Worm (Caenorhabditis elegans): ENCODE measurements around the gene E02H1.5.

The E02H1.5 gene

ce11 chrII:9603419-9603818 lies 8.4 kb downstream of the E02H1.5 start (continued):
- TF ChIP-seq madf-9 (GFP tag; conservative IDR thresholded peaks at IDR 0.05) (no peak), lin-39 (tag; optimal IDR thresholded peaks at IDR 0.05) (peak; percentile 42), nhr-77 (tag; optimal IDR thresholded peaks at IDR 0.05) (peak; percentile 94), ZK546.5 (tag; optimal IDR thresholded peaks at IDR 0.05) (no peak), F49E8.2 (tag; optimal IDR thresholded peaks at IDR 0.05; ENCODE audit: borderline replicate concordance) (no peak), dve-1 (tag; optimal IDR thresholded peaks at IDR 0.05; ENCODE audit: insufficient read depth) (peak; percentile 99), nhr-11 (tag; optimal IDR thresholded peaks at IDR 0.05) (peak; percentile 100), F37D6.2 (tag; optimal IDR thresholded peaks at IDR 0.05) (peak; percentile 42), nhr-28 (tag; optimal IDR thresholded peaks at IDR 0.05) (peak; percentile 99), ceh-28 (tag; optimal IDR thresholded peaks at IDR 0.05) (no peak), hlh-11 (tag; optimal IDR thresholded peaks at IDR 0.05) (peak; percentile 99), gei-8 (GFP tag; optimal IDR thresholded peaks at IDR 0.05) (peak; percentile 91), zip-11 (GFP tag; IDR thresholded peaks at IDR 0.05) (no peak), saeg-2 (GFP tag; IDR thresholded peaks at IDR 0.05) (peak; percentile 74; the same call in 1 of the 2 replicates), ceh-82 (tag; optimal IDR thresholded peaks at IDR 0.05) (no peak), ztf-7 (tag; optimal IDR thresholded peaks at IDR 0.05) (peak; percentile 43), hif-1 (tag; optimal IDR thresholded peaks at IDR 0.05) (peak; percentile 75 to 96), unc-62 (GFP tag; optimal IDR thresholded peaks at IDR 0.05 in 1 of 2) (peak in 1 of 2 experiments; percentile 100), unc-62 (tag; optimal IDR thresholded peaks at IDR 0.05) (no peak), nhr-41 (GFP tag; IDR thresholded peaks at IDR 0.05) (no peak), Y75B8A.6 (GFP tag; IDR thresholded peaks at IDR 0.05) (0 out of 2 replicates have a peak, but pooled peaks have one; percentile 16), cey-2 (tag; optimal IDR thresholded peaks at IDR 0.05; ENCODE audit: borderline replicate concordance, insufficient read depth) (peak; percentile 79), lsy-2 (tag; optimal IDR thresholded peaks at IDR 0.05) (peak; percentile 74 to 93), ceh-32 (tag; optimal IDR thresholded peaks at IDR 0.05; ENCODE audit: poor library complexity) (no peak), nhr-48 (tag; optimal IDR thresholded peaks at IDR 0.05) (peak; percentile 97), daf-19 (GFP tag; conservative IDR thresholded peaks at IDR 0.05) (no peak), ceh-44 (GFP tag; IDR thresholded peaks at IDR 0.05) (no peak), lin-13 (GFP tag; optimal IDR thresholded peaks at IDR 0.05) (peak; percentile 78), egl-43 (GFP tag; IDR thresholded peaks at IDR 0.05) (no peak), mes-2 (tag; optimal IDR thresholded peaks at IDR 0.05; ENCODE audit: poor library complexity, severe bottlenecking) (peak; percentile 78), F44E2.7 (GFP tag; IDR thresholded peaks at IDR 0.05) (no peak), hlh-30 (tag; optimal IDR thresholded peaks at IDR 0.05; ENCODE audit: insufficient read depth) (peak; percentile 99), nhr-102 (tag; optimal IDR thresholded peaks at IDR 0.05) (peak; percentile 89), ztf-11 (tag; optimal IDR thresholded peaks at IDR 0.05) (no peak), sdz-12 (GFP tag; optimal IDR thresholded peaks at IDR 0.05) (no peak), pqm-1 (tag; optimal IDR thresholded peaks at IDR 0.05) (peak; percentile 60), dpl-1 (GFP tag; optimal IDR thresholded peaks at IDR 0.05) (peak; percentile 70), dmd-6 (GFP tag; IDR thresholded peaks at IDR 0.05) (peak; percentile 100), aha-1 (tag) (peak; percentile 98), dmd-8 (GFP tag; IDR thresholded peaks at IDR 0.05) (no peak), T20F7.1 (GFP tag; optimal IDR thresholded peaks at IDR 0.05) (peak; percentile 85), pha-4 (GFP tag; IDR thresholded peaks at IDR 0.05) (peak; percentile 82), pha-4 (tag; optimal IDR thresholded peaks at IDR 0.05) (peak; percentile 87), fos-1 (tag; optimal IDR thresholded peaks at IDR 0.05) (peak; percentile 75), F10B5.3 (tag; optimal IDR thresholded peaks at IDR 0.05) (no peak), nhr-6 (tag; optimal IDR thresholded peaks at IDR 0.05) (peak; percentile 98), F26F4.8 (GFP tag; conservative IDR thresholded peaks at IDR 0.05) (no peak), ctbp-1 (GFP tag; IDR thresholded peaks at IDR 0.05) (peak; percentile 61; the same call in 1 of the 2 replicates), zip-2 (tag; optimal IDR thresholded peaks at IDR 0.05) (peak; percentile 37), ama-1 (optimal IDR thresholded peaks at IDR 0.05) (peak; percentile 61), T26A8.4 (GFP tag; IDR thresholded peaks at IDR 0.05) (peak; percentile 76), mxl-2 (GFP tag; conservative IDR thresholded peaks at IDR 0.05) (peak; percentile 68)

Measured in whole organism, L4 larva.